Worm (Caenorhabditis elegans) whole organism, mixed stage, embryonic: Measurements from ENCODE around the gene Y116F11B.6.

ENCODE experiments used
- lin-32 ChIP-seq: fragments of 200-800 bp; sonication (Bioruptor generic); optimal IDR thresholded peaks from 2 replicates; lab custom pipeline; 2018; ENCODE audit warnings: mild to moderate bottlenecking, missing genetic modification characterization, missing compliant biosample characterization
- mls-2 ChIP-seq: sonication (generic microtip); optimal IDR thresholded peaks from 2 replicates; lab custom pipeline; 2016; ENCODE audit warnings: mild to moderate bottlenecking, missing genetic modification characterization, moderate library complexity, missing compliant biosample characterization
- nhr-237 ChIP-seq: fragments of 150-350 bp; optimal IDR thresholded peaks from 2 replicates; lab custom pipeline; 2014; ENCODE audit warnings: missing biosample characterization, missing genetic modification characterization
- snpc-4 ChIP-seq: fragments of 150-350 bp; optimal IDR thresholded peaks from 2 replicates; lab custom pipeline; 2014; ENCODE audit warnings: missing biosample characterization, missing genetic modification characterization
- ztf-11 ChIP-seq: fragments of 150-350 bp; optimal IDR thresholded peaks from 2 replicates; lab custom pipeline; 2014; ENCODE audit warnings: missing biosample characterization, missing genetic modification characterization

ce11 chrV:19830815-19831214, 15.0 kb downstream of the Y116F11B.6 start, which contains the start of gene pcp-4:
- TF ChIP-seq ztf-11 (tag; lab: Kevin White, UChicago) (no peak), snpc-4 (no peak), mls-2 (tag; lab: Kevin White, UChicago) (no peak), lin-32 (GFP tag; lab: Kevin White, UChicago) (no peak), nhr-237 (tag; lab: Kevin White, UChicago) (no peak)
